Fruit fly (Drosophila melanogaster) whole organism, embryonic: ENCODE results near the gene CDase.

Experiments used
- Fer2 ChIP-seq: fragments of 200-800 bp; sonication (Bioruptor generic); optimal IDR thresholded peaks from 2 replicates; lab custom pipeline; 2018; ENCODE audit warnings: missing biosample characterization, mild to moderate bottlenecking, missing genetic modification characterization, moderate library complexity
- Hmx ChIP-seq: fragments of 200-800 bp; sonication (Bioruptor generic); optimal IDR thresholded peaks from 2 replicates; lab custom pipeline; 2016; ENCODE audit warnings: missing biosample characterization, missing genetic modification characterization
- Nf-YC ChIP-seq: fragments of 200-800 bp; optimal IDR thresholded peaks from 3 replicates; lab custom pipeline; 2019; ENCODE audit warnings: missing biosample characterization, mild to moderate bottlenecking, missing genetic modification characterization, moderate library complexity
- Scr ChIP-seq: fragments of 200-800 bp; sonication (Bioruptor generic); IDR thresholded peaks from 2 replicates; pipeline ENCODE4 v1.3.6; 2022; ENCODE audit warnings: missing biosample characterization, missing genetic modification characterization; ENCODE audit not compliant: partially characterized antibody
- bab2 ChIP-seq: fragments of 200-800 bp; sonication (Bioruptor generic); optimal IDR thresholded peaks from 2 replicates; lab custom pipeline; 2016; ENCODE audit warnings: missing biosample characterization, missing genetic modification characterization
- bowl ChIP-seq: fragments of 200-800 bp; sonication (Bioruptor generic); IDR thresholded peaks from 2 replicates; pipeline ENCODE4 v1.3.6; 2022; ENCODE audit warnings: missing biosample characterization, missing genetic modification characterization
- crc ChIP-seq: fragments of 200-800 bp; sonication (Bioruptor generic); optimal IDR thresholded peaks from 2 replicates; lab custom pipeline; 2016; ENCODE audit warnings: missing biosample characterization, missing genetic modification characterization
- emc ChIP-seq: fragments of 200-800 bp; sonication (Bioruptor generic); optimal IDR thresholded peaks from 2 replicates; lab custom pipeline; 2016; ENCODE audit warnings: missing biosample characterization, missing genetic modification characterization
- psq ChIP-seq: fragments of 200-800 bp; sonication (Bioruptor generic); optimal IDR thresholded peaks from 2 replicates; lab custom pipeline; 2017; ENCODE audit warnings: missing biosample characterization, missing genetic modification characterization
- tio ChIP-seq: fragments of 200-800 bp; sonication (Bioruptor generic); optimal IDR thresholded peaks from 2 replicates; lab custom pipeline; 2017; ENCODE audit warnings: missing biosample characterization, missing genetic modification characterization, inconsistent platforms
- tx ChIP-seq: fragments of 200-800 bp; sonication (Bioruptor generic); optimal IDR thresholded peaks from 2 replicates; lab custom pipeline; 2016; ENCODE audit warnings: missing biosample characterization, missing genetic modification characterization

- TF ChIP-seq Scr (GFP tag; lab: Robert Waterston, UW), result no peak
- no peak for TF ChIP-seq tx (GFP tag; lab: Kevin White, UChicago)
- no peak for TF ChIP-seq emc (GFP tag; lab: Kevin White, UChicago)
- TF ChIP-seq Fer2, result no peak
- no peak for TF ChIP-seq crc
- TF ChIP-seq tio (GFP tag; lab: Kevin White, UChicago), result no peak
- no peak for TF ChIP-seq psq (GFP tag; lab: Kevin White, UChicago)
- TF ChIP-seq Hmx (GFP tag; lab: Kevin White, UChicago), result no peak
- no peak for TF ChIP-seq bowl (GFP tag; lab: Robert Waterston, UW)
- no peak for TF ChIP-seq bab2 (GFP tag; lab: Kevin White, UChicago)
- TF ChIP-seq Nf-YC (tag; lab: Kevin White, UChicago), result no peak
Measured at dm6 chr3R:30466515-30466914, 7.2 kb downstream of the CDase start.
